Worm (Caenorhabditis elegans): ENCODE data around the gene wrt-9.

Gene wrt-9

DNA sequence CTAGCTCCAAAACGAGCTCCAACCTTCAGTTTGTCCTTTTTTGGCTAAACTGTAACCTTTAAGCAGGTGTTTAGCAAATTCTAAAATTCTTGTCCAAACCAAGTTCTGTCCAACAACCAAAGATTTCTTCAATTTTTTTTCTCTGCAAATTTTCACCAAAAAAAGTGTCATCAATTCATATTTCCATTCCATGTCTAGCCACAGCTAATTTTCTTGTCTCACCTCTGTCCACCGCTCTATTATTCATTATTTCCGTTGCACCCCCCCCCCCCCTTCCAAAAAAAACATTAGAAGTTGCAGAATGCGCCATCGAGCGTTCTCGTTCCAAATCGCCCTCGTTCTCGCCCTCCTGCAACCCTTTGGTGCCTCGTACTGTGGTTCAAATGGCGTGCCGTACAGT is at the start of gene wrt-9:
Gene wrt-9 (plus strand): TSS at position 301 of the 400 bp plus-strand sequence.
- no peak for TF ChIP-seq tab-1 (GFP tag; IDR thresholded peaks at IDR 0.05)
- TF ChIP-seq ref-1 (GFP tag; conservative IDR thresholded peaks at IDR 0.05), result no peak
- TF ChIP-seq flt-1 (GFP tag; IDR thresholded peaks at IDR 0.05), result no peak

DNA sequence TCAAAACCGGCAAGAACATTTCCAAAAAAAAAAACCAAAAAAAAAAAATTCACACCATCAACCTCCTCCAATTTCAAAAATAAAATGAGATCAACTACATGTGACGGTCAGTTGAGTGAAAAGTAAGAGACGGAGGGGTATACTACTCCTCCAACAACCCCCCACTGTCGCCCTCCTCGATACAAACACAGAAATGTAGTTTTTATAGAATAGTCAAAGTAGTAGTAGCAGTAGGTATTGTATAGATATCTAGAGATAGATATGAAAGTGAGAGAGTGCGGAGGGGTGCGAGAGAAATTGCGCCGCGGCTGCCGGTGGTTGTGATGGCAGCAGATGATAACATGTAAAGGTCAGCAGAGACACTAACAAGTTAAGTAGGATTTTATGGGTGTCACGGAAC is 49.1 kb upstream of the wrt-9 start:
- TF ChIP-seq ztf-23 (GFP tag; IDR thresholded peaks at IDR 0.05) (no peak), klf-2 (GFP tag; conservative IDR thresholded peaks at IDR 0.05) (no peak), ref-1 (GFP tag; conservative IDR thresholded peaks at IDR 0.05) (no peak), med-1 (GFP tag; optimal IDR thresholded peaks at IDR 0.05; ENCODE audit: insufficient read depth) (no peak), T22C8.4 (GFP tag; IDR thresholded peaks at IDR 0.05) (no peak), ztf-29 (GFP tag; IDR thresholded peaks at IDR 0.05) (no peak), tab-1 (GFP tag; IDR thresholded peaks at IDR 0.05) (no peak), flt-1 (GFP tag; IDR thresholded peaks at IDR 0.05) (no peak), cog-1 (tag; optimal IDR thresholded peaks at IDR 0.05) (no peak)

DNA sequence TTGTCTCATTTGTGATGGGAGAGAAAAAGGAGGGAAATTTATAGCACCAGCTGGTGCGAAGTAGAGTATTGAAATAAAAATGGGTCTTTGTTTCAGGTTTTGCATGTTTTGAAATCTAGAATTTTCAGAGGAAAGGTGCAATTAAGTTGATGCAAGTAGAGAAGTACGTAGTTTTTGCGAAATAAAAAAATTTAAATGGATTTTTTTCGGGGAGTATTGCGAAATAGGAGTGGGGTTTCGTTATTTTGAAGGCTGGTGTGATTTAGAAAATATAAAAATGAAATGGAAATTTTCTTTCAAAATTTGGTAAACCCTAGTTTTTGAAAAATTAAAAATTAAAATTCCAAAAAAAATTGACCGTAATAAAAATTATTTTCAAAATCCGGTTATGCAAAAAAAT is 48.3 kb upstream of the wrt-9 start:
- TF ChIP-seq ztf-29 (GFP tag; IDR thresholded peaks at IDR 0.05), result no peak
- TF ChIP-seq klf-2 (GFP tag; conservative IDR thresholded peaks at IDR 0.05), result no peak
- TF ChIP-seq ref-1 (GFP tag; conservative IDR thresholded peaks at IDR 0.05), result no peak
- no peak for TF ChIP-seq ztf-23 (GFP tag; IDR thresholded peaks at IDR 0.05)
- no peak for TF ChIP-seq cog-1 (tag; optimal IDR thresholded peaks at IDR 0.05)
- no peak for TF ChIP-seq T22C8.4 (GFP tag; IDR thresholded peaks at IDR 0.05)
- TF ChIP-seq flt-1 (GFP tag; IDR thresholded peaks at IDR 0.05), result no peak
- no peak for TF ChIP-seq tab-1 (GFP tag; IDR thresholded peaks at IDR 0.05)
- TF ChIP-seq med-1 (GFP tag; optimal IDR thresholded peaks at IDR 0.05; ENCODE audit: insufficient read depth), result no peak

DNA sequence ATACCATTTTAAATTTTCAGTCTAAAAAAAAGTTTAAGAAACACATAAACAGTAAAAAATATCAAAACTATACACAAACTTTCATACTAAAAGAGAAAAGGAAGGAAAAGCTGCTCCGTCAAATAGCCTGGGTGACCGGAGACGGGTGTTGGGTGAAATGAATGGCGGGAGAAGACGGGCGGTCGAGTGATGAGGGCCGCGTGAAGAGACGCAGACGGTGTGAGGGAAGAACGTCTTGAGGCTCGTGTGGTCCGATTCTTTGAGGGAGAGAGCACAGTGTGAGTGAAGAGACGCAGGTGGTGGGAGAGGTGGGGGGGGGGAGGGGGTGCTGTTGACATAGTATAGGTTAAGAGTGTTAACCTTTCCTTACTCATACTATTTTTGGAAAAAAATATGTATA is 47.4 kb upstream of the wrt-9 start:
- TF ChIP-seq cog-1 (tag; optimal IDR thresholded peaks at IDR 0.05) (no peak), ztf-29 (GFP tag; IDR thresholded peaks at IDR 0.05) (no peak), T22C8.4 (GFP tag; IDR thresholded peaks at IDR 0.05) (no peak), flt-1 (GFP tag; IDR thresholded peaks at IDR 0.05) (no peak), ztf-23 (GFP tag; IDR thresholded peaks at IDR 0.05) (no peak), tab-1 (GFP tag; IDR thresholded peaks at IDR 0.05) (no peak), med-1 (GFP tag; optimal IDR thresholded peaks at IDR 0.05; ENCODE audit: insufficient read depth) (no peak)

DNA sequence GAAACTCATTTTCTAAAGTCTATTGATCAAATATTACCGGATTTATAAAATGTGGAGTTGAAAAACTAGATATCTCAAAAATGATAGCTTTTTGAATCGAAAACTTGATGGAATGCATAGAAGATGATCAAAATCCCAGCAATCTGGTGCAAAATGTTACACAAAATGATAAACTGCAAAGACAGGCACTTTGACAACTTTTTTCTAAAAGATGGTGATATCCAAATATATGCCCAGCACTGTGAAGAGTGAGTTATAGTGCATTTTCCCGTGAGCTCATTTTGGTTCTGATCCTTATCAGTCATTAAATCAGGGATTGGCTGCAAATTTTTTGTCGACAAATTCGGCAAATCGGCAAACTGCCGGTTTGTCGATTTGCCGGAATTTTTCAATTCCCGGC is 41.2 kb upstream of the wrt-9 start, which contains the start of gene K06A9.3:
Gene K06A9.3 (minus strand): TSS at position 101 of the 400 bp plus-strand sequence.
- no peak for TF ChIP-seq cog-1 (tag; optimal IDR thresholded peaks at IDR 0.05)

DNA sequence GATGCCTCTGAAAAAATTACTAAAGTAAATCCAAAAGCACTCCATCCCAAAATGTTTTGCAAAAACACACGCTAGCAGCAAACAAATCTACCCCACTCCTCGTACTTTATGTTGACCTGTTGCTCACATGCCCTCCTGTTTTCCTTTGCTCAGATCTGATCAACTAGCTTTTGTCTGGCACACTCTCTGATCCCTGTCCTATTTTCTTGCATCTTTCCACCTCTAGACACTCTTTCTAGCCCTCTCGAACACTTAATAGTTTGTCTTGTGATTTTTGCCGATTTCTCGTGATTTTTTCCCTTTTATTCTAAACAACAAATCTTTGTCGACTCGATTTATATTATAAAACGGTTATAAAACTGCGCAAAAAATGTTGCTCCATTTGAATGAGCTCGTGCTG is 40.3 kb upstream of the wrt-9 start, which contains the start of gene K06A9.2:
Gene K06A9.2 (plus strand): TSS at position 229 of the 400 bp plus-strand sequence.
- TF ChIP-seq flt-1 (GFP tag; IDR thresholded peaks at IDR 0.05), result no peak
- no peak for TF ChIP-seq ztf-23 (GFP tag; IDR thresholded peaks at IDR 0.05)

DNA sequence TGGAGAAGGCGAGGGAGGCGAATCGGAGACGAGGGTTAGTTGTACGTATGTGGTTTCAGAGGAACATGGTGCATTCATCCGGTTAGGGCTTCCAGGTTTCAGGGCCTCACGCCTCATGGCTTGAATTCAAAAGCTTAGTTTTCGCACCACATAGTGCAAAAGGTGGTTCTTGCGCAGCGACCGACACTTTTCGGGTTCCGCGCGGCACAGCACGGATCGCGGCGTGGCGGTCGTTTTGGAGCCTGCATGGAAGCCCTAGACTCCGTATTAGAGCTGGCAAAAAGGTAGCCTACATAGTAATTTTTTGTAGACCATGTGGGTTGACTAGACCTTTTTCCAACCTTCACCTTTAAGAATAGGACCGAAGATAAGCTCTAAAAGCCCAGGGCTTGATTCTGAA is 37.6 kb upstream of the wrt-9 start:
- no peak for TF ChIP-seq klf-2 (GFP tag; conservative IDR thresholded peaks at IDR 0.05)

DNA sequence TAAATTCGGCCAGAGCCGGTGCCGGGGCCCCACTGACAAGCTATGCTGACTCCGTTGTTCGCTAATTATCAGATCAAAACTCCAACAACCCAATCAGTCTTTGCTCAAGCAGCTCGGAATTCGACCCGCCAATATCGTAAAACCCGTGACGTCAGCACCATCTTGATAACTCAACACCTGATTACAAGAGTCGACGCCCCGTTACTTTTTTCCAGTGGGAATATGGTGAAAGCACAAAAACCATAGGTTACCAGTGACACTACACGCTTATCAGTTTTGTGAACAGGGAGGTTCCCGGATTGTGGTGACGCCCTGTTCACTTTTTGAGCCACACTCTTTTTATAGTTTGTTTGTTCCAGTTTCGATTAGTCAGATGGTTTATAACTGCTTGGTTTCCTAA is 35.4 kb upstream of the wrt-9 start:
- TF ChIP-seq ref-1 (GFP tag; conservative IDR thresholded peaks at IDR 0.05), result no peak
- no peak for TF ChIP-seq tab-1 (GFP tag; IDR thresholded peaks at IDR 0.05)
- TF ChIP-seq klf-2 (GFP tag; conservative IDR thresholded peaks at IDR 0.05), result no peak

DNA sequence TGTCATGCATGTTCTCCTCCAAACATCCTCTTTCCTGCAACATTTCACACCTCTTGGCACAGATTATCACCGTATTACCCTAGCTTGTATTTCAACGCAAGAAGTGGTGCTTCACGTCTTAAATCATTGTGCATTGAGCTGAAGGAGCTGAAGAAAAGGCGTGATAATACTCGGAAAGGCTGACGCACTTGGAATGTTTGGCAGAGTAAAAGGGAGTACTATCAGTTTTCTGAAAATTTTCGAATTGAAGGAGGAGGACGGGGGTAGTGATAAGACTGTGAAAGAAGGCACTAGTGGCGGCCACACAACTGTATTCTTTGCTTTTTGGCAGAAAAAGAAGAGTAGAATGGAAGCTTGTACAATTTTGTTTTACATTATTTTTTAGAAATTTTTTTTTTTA is 33.0 kb upstream of the wrt-9 start:
- TF ChIP-seq ztf-29 (GFP tag; IDR thresholded peaks at IDR 0.05) (no peak), ztf-23 (GFP tag; IDR thresholded peaks at IDR 0.05) (no peak), klf-2 (GFP tag; conservative IDR thresholded peaks at IDR 0.05) (no peak), tab-1 (GFP tag; IDR thresholded peaks at IDR 0.05) (no peak), cog-1 (tag; optimal IDR thresholded peaks at IDR 0.05) (no peak), T22C8.4 (GFP tag; IDR thresholded peaks at IDR 0.05) (no peak), flt-1 (GFP tag; IDR thresholded peaks at IDR 0.05) (no peak), med-1 (GFP tag; optimal IDR thresholded peaks at IDR 0.05; ENCODE audit: insufficient read depth) (no peak), ref-1 (GFP tag; conservative IDR thresholded peaks at IDR 0.05) (no peak)

DNA sequence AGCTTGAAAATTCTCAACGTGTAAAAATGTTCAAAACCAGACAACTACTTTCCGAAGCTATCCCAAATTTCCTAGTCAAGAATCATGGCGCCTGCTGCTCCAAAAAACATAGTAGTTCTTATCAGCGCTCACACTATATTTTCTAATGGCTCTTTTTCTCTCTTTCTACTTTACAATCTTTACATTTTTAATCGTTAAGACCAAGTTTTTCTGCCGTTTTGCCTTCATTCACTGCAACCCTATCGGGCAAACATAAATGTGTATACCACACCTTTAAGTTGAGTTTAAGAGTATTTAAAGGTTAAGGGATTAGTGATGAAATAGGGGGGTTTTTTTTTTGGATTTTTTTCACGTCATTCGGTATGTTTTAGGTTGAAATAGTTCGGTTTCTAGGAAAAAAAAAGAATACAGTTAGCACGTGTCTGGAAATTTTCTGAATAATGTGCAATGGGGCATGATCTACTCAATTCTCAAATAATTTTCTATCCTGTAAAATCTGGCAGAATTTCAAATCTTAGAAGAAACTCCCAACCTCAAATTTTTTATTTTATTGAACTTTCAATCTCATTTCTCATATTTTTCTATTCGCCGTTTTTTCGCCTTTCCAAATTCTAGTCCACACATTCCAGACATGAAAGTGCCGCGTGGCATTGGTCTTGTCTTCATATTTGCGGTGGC is 29.4 kb upstream of the wrt-9 start, which contains the start of gene K06A9.1:
Gene K06A9.1 (plus strand): TSS at position 628 of the 678 bp plus-strand sequence.
- TF ChIP-seq flt-1 (GFP tag; IDR thresholded peaks at IDR 0.05) (no peak), ztf-23 (GFP tag; IDR thresholded peaks at IDR 0.05) (no peak)

DNA sequence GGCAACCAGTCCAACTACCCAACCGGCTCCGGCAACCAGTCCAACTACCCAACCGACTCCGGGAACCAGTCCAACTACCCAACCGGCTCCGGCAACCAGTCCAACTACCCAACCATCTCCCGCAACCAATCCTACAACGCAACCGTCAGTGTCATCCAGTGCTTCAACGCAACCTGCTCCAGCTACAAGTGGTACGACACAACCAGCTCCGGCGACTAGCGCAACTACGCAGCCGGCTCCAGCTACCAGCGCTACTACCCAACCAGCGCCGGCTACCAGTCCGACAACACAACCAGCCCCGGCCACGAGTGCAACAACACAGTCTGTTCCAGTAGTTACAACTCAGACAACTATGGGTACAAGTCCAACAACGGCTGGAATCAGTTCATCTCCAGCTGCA is 27.3 kb upstream of the wrt-9 start:
- TF ChIP-seq T22C8.4 (GFP tag; IDR thresholded peaks at IDR 0.05) (no peak), ztf-23 (GFP tag; IDR thresholded peaks at IDR 0.05) (no peak), med-1 (GFP tag; optimal IDR thresholded peaks at IDR 0.05; ENCODE audit: insufficient read depth) (no peak), klf-2 (GFP tag; conservative IDR thresholded peaks at IDR 0.05) (no peak), cog-1 (tag; optimal IDR thresholded peaks at IDR 0.05) (no peak), tab-1 (GFP tag; IDR thresholded peaks at IDR 0.05) (no peak), ref-1 (GFP tag; conservative IDR thresholded peaks at IDR 0.05) (no peak), ztf-29 (GFP tag; IDR thresholded peaks at IDR 0.05) (no peak)

Measured in whole organism, midembryonic.